Fruit fly (Drosophila melanogaster) whole organism, adult: Measurements from ENCODE around the gene cpx.

ENCODE experiments used
- CG11617 ChIP-seq: fragments of 200-800 bp; sonication (Bioruptor generic); optimal IDR thresholded peaks from 2 replicates; lab custom pipeline; 2017; ENCODE audit warnings: mild to moderate bottlenecking, missing biosample characterization, missing genetic modification reagents, missing genetic modification characterization
- CG12768 ChIP-seq: fragments of 200-800 bp; sonication (Bioruptor generic); optimal IDR thresholded peaks from 2 replicates; lab custom pipeline; 2017; ENCODE audit warnings: missing biosample characterization, missing genetic modification characterization, mild to moderate bottlenecking, moderate library complexity, missing genetic modification reagents
- CG14711 ChIP-seq: fragments of 200-800 bp; sonication (Bioruptor generic); optimal IDR thresholded peaks from 2 replicates; lab custom pipeline; 2018; ENCODE audit warnings: missing biosample characterization, mild to moderate bottlenecking, missing genetic modification characterization, moderate library complexity
- CG1620 ChIP-seq: fragments of 200-800 bp; sonication (Bioruptor generic); optimal IDR thresholded peaks from 2 replicates; lab custom pipeline; 2016; ENCODE audit warnings: missing biosample characterization, missing genetic modification characterization
- CG33017 ChIP-seq: fragments of 200-800 bp; sonication (Bioruptor generic); optimal IDR thresholded peaks from 2 replicates; lab custom pipeline; 2018; ENCODE audit warnings: missing biosample characterization, mild to moderate bottlenecking, missing genetic modification characterization, moderate library complexity
- CG5204 ChIP-seq: fragments of 200-800 bp; sonication (Bioruptor generic); optimal IDR thresholded peaks from 2 replicates; lab custom pipeline; 2016; ENCODE audit warnings: missing biosample characterization, missing genetic modification characterization
- CG7045 ChIP-seq: fragments of 200-800 bp; sonication (Bioruptor generic); optimal IDR thresholded peaks from 2 replicates; lab custom pipeline; 2017; ENCODE audit warnings: missing biosample characterization, mild to moderate bottlenecking, missing genetic modification characterization
- CG7101 ChIP-seq: fragments of 200-800 bp; sonication (Bioruptor generic); optimal IDR thresholded peaks from 2 replicates; lab custom pipeline; 2018; ENCODE audit warnings: missing biosample characterization, mild to moderate bottlenecking, missing genetic modification characterization, moderate library complexity
- Clk ChIP-seq: fragments of 200-800 bp; sonication (Bioruptor generic); optimal IDR thresholded peaks from 2 replicates; lab custom pipeline; 2017; ENCODE audit warnings: missing biosample characterization, missing genetic modification characterization
- Crg-1 ChIP-seq: fragments of 200-800 bp; sonication (Bioruptor generic); optimal IDR thresholded peaks from 2 replicates; lab custom pipeline; 2016; ENCODE audit warnings: missing biosample characterization, missing genetic modification characterization
- Hr96 ChIP-seq: fragments of 200-800 bp; sonication (Bioruptor generic); optimal IDR thresholded peaks from 2 replicates; lab custom pipeline; 2016; ENCODE audit warnings: missing biosample characterization, missing genetic modification characterization
- Mnt ChIP-seq: fragments of 200-800 bp; sonication (Bioruptor generic); optimal IDR thresholded peaks from 2 replicates; lab custom pipeline; 2016; ENCODE audit warnings: missing biosample characterization, mild to moderate bottlenecking, missing genetic modification characterization
- bab1 ChIP-seq: fragments of 200-800 bp; sonication (Bioruptor generic); optimal IDR thresholded peaks from 3 replicates; lab custom pipeline; 2019; ENCODE audit warnings: missing biosample characterization, mild to moderate bottlenecking, missing genetic modification characterization, moderate library complexity
- cic ChIP-seq: fragments of 200-800 bp; sonication (Bioruptor generic); optimal IDR thresholded peaks from 2 replicates; lab custom pipeline; 2017; ENCODE audit warnings: missing biosample characterization, mild to moderate bottlenecking, missing genetic modification characterization, moderate library complexity
- cnc ChIP-seq, 2 experiments: fragments of >200 bp; optimal IDR thresholded peaks; 2 replicates each; lab custom pipeline; 2017
- kay ChIP-seq: fragments of 200-800 bp; sonication (Bioruptor generic); peaks from one replicate; lab custom pipeline; 2016; ENCODE audit warnings: missing biosample characterization, missing genetic modification characterization, borderline replicate concordance
- ovo ChIP-seq: fragments of 200-800 bp; sonication (Bioruptor generic); optimal IDR thresholded peaks from 2 replicates; lab custom pipeline; 2016; ENCODE audit warnings: missing biosample characterization, missing genetic modification characterization
- pad ChIP-seq: fragments of 200-800 bp; sonication (Bioruptor generic); optimal IDR thresholded peaks from 3 replicates; lab custom pipeline; 2017; ENCODE audit warnings: missing biosample characterization, missing genetic modification characterization, mild to moderate bottlenecking, moderate library complexity, missing genetic modification reagents
- tj ChIP-seq: fragments of 200-800 bp; sonication (Bioruptor generic); optimal IDR thresholded peaks from 3 replicates; lab custom pipeline; 2017; ENCODE audit warnings: missing biosample characterization, mild to moderate bottlenecking, missing genetic modification characterization, moderate library complexity
- toe ChIP-seq: fragments of 200-800 bp; sonication (Bioruptor generic); optimal IDR thresholded peaks from 2 replicates; lab custom pipeline; 2016; ENCODE audit warnings: missing biosample characterization, missing genetic modification characterization

cpx gene

DNA sequence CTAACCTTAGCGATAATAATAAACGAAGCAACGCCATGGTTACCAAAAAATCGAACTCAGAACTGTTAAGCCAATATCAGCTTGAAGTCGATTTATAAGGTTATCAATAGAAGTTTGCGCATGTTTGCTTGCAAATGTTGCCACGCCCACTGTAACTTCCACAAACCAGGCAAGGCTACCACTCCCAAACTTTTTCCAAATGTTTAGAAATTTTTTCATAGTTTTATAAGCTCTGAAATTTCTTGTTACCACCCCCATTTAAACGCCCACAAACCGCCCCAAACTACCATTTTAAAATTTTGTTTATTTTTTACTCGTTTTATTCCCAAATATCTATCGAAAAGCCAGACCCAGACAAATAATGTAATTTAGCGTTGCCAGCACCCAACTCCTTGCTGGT is 2.2 kb upstream of the cpx start, which contains the start of gene flip:
flip (minus strand) TSS at position 101 of the 400 bp plus-strand sequence.
- TF ChIP-seq Clk (GFP tag; lab: Kevin White, UChicago) (no peak), CG7045 (GFP tag; lab: Kevin White, UChicago) (no peak), bab1 (GFP tag; lab: Kevin White, UChicago) (no peak), CG5204 (GFP tag; lab: Kevin White, UChicago) (no peak), CG33017 (tag; lab: Kevin White, UChicago) (no peak), cic (GFP tag; lab: Kevin White, UChicago) (no peak), Crg-1 (GFP tag; lab: Kevin White, UChicago) (no peak), Mnt (GFP tag; lab: Kevin White, UChicago) (no peak), CG1620 (GFP tag; lab: Kevin White, UChicago) (no peak)

DNA sequence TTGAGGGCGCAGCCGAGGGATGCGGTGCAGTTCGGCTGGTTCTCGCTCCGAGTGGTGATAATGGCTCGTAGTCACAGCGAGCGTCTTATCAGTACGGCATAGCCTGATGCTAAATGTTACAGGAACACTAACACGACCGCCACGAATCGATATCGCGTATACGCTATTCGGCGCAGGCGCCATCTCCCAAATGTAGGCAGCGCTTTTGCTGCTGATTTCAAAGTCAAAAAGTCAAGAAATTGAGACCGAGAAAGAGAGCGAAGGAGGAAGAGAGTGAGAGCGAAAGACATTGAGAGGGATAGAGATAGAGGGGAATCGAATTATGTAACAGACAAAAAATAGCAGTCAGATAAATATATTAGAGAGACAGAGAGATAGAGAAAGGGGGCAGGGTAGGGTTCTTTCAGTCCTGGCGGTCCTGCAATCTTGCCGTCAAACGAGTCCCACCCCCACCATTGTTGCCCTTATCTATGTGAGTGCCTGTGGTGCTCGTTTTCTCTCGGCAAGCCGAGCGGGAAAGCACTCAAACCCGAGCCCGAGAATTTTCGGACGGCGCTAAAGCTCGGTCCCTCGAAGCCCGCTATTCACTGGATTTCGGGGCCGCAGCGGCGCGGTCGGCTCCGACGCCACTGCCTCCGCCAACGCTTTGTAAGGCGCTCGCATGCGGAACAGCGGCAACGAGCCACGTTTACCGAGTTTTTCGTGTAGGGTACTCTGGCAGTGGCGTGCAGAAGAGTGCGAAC is 1.3 kb downstream of the cpx start:
- TF ChIP-seq CG14711 (tag; lab: Kevin White, UChicago), result no peak
- TF ChIP-seq Hr96 (GFP tag; lab: Kevin White, UChicago), result peak; percentile 18
- TF ChIP-seq kay (GFP tag; lab: Kevin White, UChicago), result no peak
- peak; percentile 20 for TF ChIP-seq cic (GFP tag; lab: Kevin White, UChicago)
- TF ChIP-seq tj, result no peak

DNA sequence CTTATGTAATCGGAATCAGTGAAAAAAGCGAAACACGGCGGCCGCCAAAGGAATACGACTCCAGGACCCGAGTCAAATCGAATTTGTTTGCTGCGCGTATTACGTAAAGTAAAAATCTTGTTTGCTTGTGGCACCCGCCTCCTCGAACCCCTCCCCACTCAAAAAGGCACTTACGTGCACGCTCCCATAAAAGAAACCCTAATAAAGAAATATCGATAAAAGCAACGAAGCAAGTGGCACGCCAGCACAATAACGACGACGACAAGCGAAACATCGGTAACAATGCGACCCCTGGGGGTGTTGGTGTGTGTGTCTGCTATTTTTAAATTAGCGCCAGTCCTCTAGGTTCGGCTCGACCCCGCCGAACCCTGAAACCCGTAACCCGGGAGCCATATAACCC is 2.2 kb downstream of the cpx start:
- TF ChIP-seq toe (GFP tag; lab: Kevin White, UChicago), result no peak
- no peak for TF ChIP-seq Crg-1 (GFP tag; lab: Kevin White, UChicago)
- TF ChIP-seq Hr96 (GFP tag; lab: Kevin White, UChicago), result no peak
- no peak for TF ChIP-seq CG11617
- TF ChIP-seq CG1620 (GFP tag; lab: Kevin White, UChicago), result no peak
- TF ChIP-seq bab1 (GFP tag; lab: Kevin White, UChicago), result no peak
- TF ChIP-seq ovo, result no peak
- TF ChIP-seq kay (GFP tag; lab: Kevin White, UChicago), result no peak
- no peak for TF ChIP-seq cic (GFP tag; lab: Kevin White, UChicago)
- TF ChIP-seq tj, result no peak
- TF ChIP-seq CG14711 (tag; lab: Kevin White, UChicago), result no peak
- no peak for TF ChIP-seq Mnt (GFP tag; lab: Kevin White, UChicago)
- TF ChIP-seq pad (GFP tag; lab: Kevin White, UChicago), result no peak
- no peak for TF ChIP-seq CG7045 (GFP tag; lab: Kevin White, UChicago)
- TF ChIP-seq CG33017 (tag; lab: Kevin White, UChicago), result no peak

DNA sequence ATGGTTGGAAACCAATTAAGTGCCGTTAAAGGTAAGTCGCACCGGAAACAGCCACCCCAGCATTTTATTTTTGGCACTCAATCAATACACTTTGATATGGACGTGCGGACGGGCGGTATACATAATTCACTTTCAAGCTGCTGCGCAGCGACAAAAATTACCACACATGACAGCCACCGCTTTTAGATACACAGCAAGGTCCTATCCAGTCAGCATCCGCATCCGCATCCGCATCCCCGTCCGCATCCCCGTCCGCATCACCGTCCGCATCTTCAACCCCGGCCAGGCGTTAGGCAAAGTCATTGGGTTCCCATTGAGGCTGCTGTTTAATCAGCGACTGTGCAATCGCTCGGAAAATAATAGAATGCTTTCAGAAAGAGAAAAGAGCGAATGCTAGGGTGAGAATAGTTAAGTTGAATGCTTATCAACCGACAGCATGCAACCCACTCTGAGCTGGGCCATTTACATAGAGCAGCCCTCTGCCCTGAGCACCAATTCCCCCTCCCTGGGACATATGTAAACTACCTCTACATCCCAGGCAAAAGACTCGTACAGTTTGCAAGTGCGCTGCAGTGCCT is 4.4 kb downstream of the cpx start:
- TF ChIP-seq CG33017 (tag; lab: Kevin White, UChicago), result no peak
- peak; percentile 35 for TF ChIP-seq cic (GFP tag; lab: Kevin White, UChicago)
- no peak for TF ChIP-seq CG7045 (GFP tag; lab: Kevin White, UChicago)

DNA sequence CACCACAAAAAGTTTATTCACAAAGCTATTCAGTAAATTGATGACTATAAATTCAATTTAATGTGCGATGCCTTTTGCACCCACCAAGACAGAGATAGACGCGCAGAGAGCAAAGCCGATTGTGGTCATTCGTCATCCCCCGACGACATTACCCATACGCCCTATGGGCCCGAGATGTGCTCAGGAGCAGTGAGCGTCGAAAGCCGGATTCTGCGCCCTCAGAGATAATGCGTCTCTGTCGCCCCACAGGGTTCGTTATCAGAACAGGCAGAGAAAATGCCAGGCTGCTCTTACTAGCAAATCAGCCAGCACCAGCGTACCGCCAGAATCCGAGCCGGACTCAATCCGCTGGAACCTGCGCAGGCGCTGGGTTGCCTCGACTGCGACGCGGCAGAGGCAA is 11.3 kb downstream of the cpx start:
- TF ChIP-seq CG1620 (GFP tag; lab: Kevin White, UChicago), result no peak
- TF ChIP-seq cnc (optimal IDR thresholded peaks at IDR 0.05; lab: Kevin White, UChicago), result no peak
- TF ChIP-seq CG33017 (tag; lab: Kevin White, UChicago), result no peak
- no peak for TF ChIP-seq CG5204 (GFP tag; lab: Kevin White, UChicago)
- TF ChIP-seq cic (GFP tag; lab: Kevin White, UChicago), result peak; percentile 3
- TF ChIP-seq ovo, result no peak

DNA sequence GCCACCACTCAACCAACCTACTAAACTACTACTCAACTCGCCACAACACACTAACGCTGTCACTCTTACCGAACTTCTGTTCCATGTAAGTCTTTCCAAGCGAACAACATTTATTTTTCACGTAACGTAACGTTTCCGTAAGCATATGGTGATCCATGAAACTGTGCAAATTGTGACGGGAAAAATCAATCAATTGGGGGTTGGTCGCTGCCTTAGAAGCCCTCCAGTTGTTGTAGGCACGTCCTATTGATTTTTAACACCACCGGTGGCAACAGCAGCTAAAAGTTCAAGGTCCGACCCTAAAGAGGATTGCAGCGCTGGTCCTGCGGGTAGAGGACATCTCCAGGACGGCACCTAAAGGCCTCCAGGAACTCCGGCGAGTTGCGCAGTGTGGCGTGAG is 12.2 kb downstream of the cpx start:
- TF ChIP-seq CG7101 (tag; lab: Kevin White, UChicago) (no peak), pad (GFP tag; lab: Kevin White, UChicago) (no peak)

DNA sequence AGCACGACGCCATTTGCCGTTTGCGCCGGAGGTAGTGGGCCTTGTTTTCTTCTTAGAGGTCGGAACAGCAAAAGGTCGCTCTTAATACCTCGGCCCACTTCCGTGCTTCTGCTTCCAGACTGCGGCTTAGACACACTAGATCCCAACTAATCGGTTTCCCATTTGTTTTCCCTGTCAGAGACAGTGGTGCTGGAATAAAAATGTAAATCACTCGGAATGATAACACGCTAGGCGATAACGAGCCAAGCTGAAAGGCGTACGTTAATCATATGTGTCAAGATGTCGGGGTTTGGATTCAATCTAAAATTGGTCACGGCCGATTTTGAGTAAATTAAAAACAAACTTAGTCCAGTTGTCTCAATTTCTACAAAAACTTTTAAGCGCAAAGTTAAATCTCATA is 14.7 kb downstream of the cpx start, which contains the start of gene Nepl11:
Nepl11 (minus strand) TSS at position 152 of the 400 bp plus-strand sequence.
- no peak for TF ChIP-seq Clk (GFP tag; lab: Kevin White, UChicago)

DNA sequence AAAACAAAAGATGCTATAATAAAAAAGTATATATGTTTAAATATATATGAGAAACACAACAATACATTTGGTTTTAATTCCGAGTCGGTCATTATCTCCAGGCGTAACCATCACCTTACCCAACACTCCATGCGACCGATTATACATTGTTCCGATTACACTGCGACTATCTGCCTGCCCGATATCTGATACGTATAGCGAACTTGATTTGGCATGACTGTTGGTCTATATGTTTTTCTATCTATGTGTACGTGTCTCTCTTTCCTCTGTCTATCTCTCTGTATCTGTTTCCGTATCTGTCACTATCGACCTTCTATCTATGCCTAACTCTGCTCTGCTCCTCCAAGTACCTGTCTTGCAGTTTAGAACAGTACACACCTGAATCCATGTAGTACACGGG is 21.5 kb downstream of the cpx start:
- no peak for TF ChIP-seq bab1 (GFP tag; lab: Kevin White, UChicago)
- TF ChIP-seq CG1620 (GFP tag; lab: Kevin White, UChicago), result no peak
- no peak for TF ChIP-seq CG7101 (tag; lab: Kevin White, UChicago)
- TF ChIP-seq tj, result no peak
- TF ChIP-seq cnc (optimal IDR thresholded peaks at IDR 0.05; lab: Kevin White, UChicago), result no peak
- no peak for TF ChIP-seq CG5204 (GFP tag; lab: Kevin White, UChicago)
- TF ChIP-seq CG7045 (GFP tag; lab: Kevin White, UChicago), result no peak
- no peak for TF ChIP-seq Clk (GFP tag; lab: Kevin White, UChicago)
- TF ChIP-seq Mnt (GFP tag; lab: Kevin White, UChicago), result no peak
- TF ChIP-seq CG12768 (GFP tag; lab: Kevin White, UChicago), result no peak
- no peak for TF ChIP-seq kay (GFP tag; lab: Kevin White, UChicago)
- no peak for TF ChIP-seq CG14711 (tag; lab: Kevin White, UChicago)
- TF ChIP-seq cic (GFP tag; lab: Kevin White, UChicago), result no peak
- no peak for TF ChIP-seq ovo
- no peak for TF ChIP-seq pad (GFP tag; lab: Kevin White, UChicago)
- TF ChIP-seq CG11617, result no peak
- TF ChIP-seq Hr96 (GFP tag; lab: Kevin White, UChicago), result no peak
- no peak for TF ChIP-seq toe (GFP tag; lab: Kevin White, UChicago)
